Worm (Caenorhabditis elegans) whole organism, L4 larva: ENCODE results near the gene F42G2.5.
A peak's percentile ranks its signal among the peaks of the same experiment; 100 is the strongest.

Experiments
- D1046.2 ChIP-seq: fragments of 200-800 bp; sonication (Bioruptor generic); IDR thresholded peaks from 2 replicates; pipeline ENCODE4 v1.3.6; 2022; ENCODE audit warnings: missing genetic modification characterization, missing compliant biosample characterization
- F37D6.2 ChIP-seq: sonication (generic microtip); optimal IDR thresholded peaks from 2 replicates; lab custom pipeline; 2016; ENCODE audit warnings: mild to moderate bottlenecking, missing genetic modification characterization, missing compliant biosample characterization
- F44E2.7 ChIP-seq: fragments of 200-800 bp; sonication (Bioruptor generic); IDR thresholded peaks from 2 replicates; pipeline ENCODE4 v2.1.2; 2022; ENCODE audit warnings: missing genetic modification characterization, missing compliant biosample characterization
- T26A8.4 ChIP-seq: fragments of 200-800 bp; sonication (Bioruptor generic); IDR thresholded peaks from 2 replicates; pipeline ENCODE4 v1.3.6; 2022; ENCODE audit warnings: missing genetic modification characterization, missing compliant biosample characterization
- Y48G9A.11 ChIP-seq: fragments of 200-800 bp; sonication (Bioruptor generic); IDR thresholded peaks from 2 replicates; pipeline ENCODE4 v1.3.6; 2022; ENCODE audit warnings: missing genetic modification reagents, missing genetic modification characterization, missing compliant biosample characterization
- Y75B8A.6 ChIP-seq: fragments of 200-800 bp; sonication (Bioruptor generic); IDR thresholded peaks from 2 replicates; pipeline ENCODE4 v1.3.6; 2022; ENCODE audit warnings: missing genetic modification reagents, missing genetic modification characterization, missing compliant biosample characterization
- ZK337.2 ChIP-seq: fragments of 200-800 bp; sonication (Bioruptor generic); IDR thresholded peaks from 2 replicates; pipeline ENCODE4 v1.3.6; 2022; ENCODE audit warnings: missing genetic modification reagents, missing genetic modification characterization, missing compliant biosample characterization
- ZK546.5 ChIP-seq, 2 experiments: sonication (generic microtip); optimal IDR thresholded peaks; 2 replicates each; lab custom pipeline; 2017; ENCODE audit warnings: missing biosample characterization in 2 of 2, missing genetic modification characterization in 2 of 2
- aha-1 ChIP-seq: fragments of 150-350 bp; peaks from one replicate; lab custom pipeline; 2014; ENCODE audit warnings: missing biosample characterization, missing genetic modification characterization
- ama-1 ChIP-seq: fragments of 150-350 bp; optimal IDR thresholded peaks from 2 replicates; lab custom pipeline; 2014; ENCODE audit warnings: inconsistent platforms, mixed read lengths
- ceh-32 ChIP-seq: sonication (generic microtip); optimal IDR thresholded peaks from 2 replicates; lab custom pipeline; 2016; ENCODE audit warnings: mild to moderate bottlenecking, missing genetic modification characterization, missing compliant biosample characterization; ENCODE audit not compliant: poor library complexity
- ctbp-1 ChIP-seq: fragments of 200-800 bp; sonication (Bioruptor generic); IDR thresholded peaks from 2 replicates; pipeline ENCODE4 v1.3.6; 2022; ENCODE audit warnings: missing genetic modification reagents, missing genetic modification characterization, missing compliant biosample characterization
- daf-16 ChIP-seq, 3 experiments: sonication (generic microtip); optimal IDR thresholded peaks; 2 replicates each; lab custom pipeline; 2016 to 2017; ENCODE audit warnings: missing genetic modification characterization in 3 of 3, missing genetic modification reagents in 3 of 3, mild to moderate bottlenecking in 2 of 3, missing compliant biosample characterization in 2 of 3, missing biosample characterization in 1 of 3, moderate library complexity in 1 of 3
- dmd-6 ChIP-seq: fragments of 200-800 bp; sonication (Bioruptor generic); IDR thresholded peaks from 2 replicates; pipeline ENCODE4 v1.3.6; 2022; ENCODE audit warnings: missing genetic modification reagents, missing genetic modification characterization, missing compliant biosample characterization
- dmd-8 ChIP-seq: fragments of 200-800 bp; sonication (Bioruptor generic); IDR thresholded peaks from 2 replicates; pipeline ENCODE4 v1.3.6; 2022; ENCODE audit warnings: missing genetic modification characterization, missing compliant biosample characterization
- dmd-9 ChIP-seq: fragments of 200-800 bp; sonication (Bioruptor generic); IDR thresholded peaks from 2 replicates; pipeline ENCODE4 v1.3.6; 2022; ENCODE audit warnings: missing genetic modification reagents, missing genetic modification characterization, missing compliant biosample characterization
- dve-1 ChIP-seq: sonication (generic microtip); optimal IDR thresholded peaks from 2 replicates; lab custom pipeline; 2017; ENCODE audit warnings: antibody characterized with exemption, mild to moderate bottlenecking, missing genetic modification characterization, missing compliant biosample characterization; ENCODE audit not compliant: insufficient read depth
- fkh-10 ChIP-seq: fragments of 150-350 bp; optimal IDR thresholded peaks from 2 replicates; lab custom pipeline; 2014; ENCODE audit warnings: missing biosample characterization, missing genetic modification reagents, missing genetic modification characterization
- fos-1 ChIP-seq: fragments of 150-350 bp; optimal IDR thresholded peaks from 2 replicates; lab custom pipeline; 2014; ENCODE audit warnings: missing biosample characterization, missing genetic modification characterization
- gei-8 ChIP-seq: fragments of 200-800 bp; sonication (Bioruptor generic); optimal IDR thresholded peaks from 2 replicates; lab custom pipeline; 2018; ENCODE audit warnings: mild to moderate bottlenecking, missing genetic modification characterization, missing compliant biosample characterization
- hmg-1.1 ChIP-seq: fragments of 200-800 bp; sonication (Bioruptor generic); IDR thresholded peaks from 2 replicates; pipeline ENCODE4 v1.3.6; 2022; ENCODE audit warnings: missing genetic modification reagents, missing genetic modification characterization, missing compliant biosample characterization
- lim-7 ChIP-seq: fragments of 200-800 bp; sonication (Bioruptor generic); IDR thresholded peaks from 2 replicates; pipeline ENCODE4 v1.3.6; 2022; ENCODE audit warnings: missing genetic modification characterization, missing compliant biosample characterization
- lin-13 ChIP-seq: fragments of 150-350 bp; optimal IDR thresholded peaks from 2 replicates; lab custom pipeline; 2014; ENCODE audit warnings: missing biosample characterization, missing genetic modification reagents, missing genetic modification characterization
- lin-29 ChIP-seq: fragments of 200-800 bp; sonication (Bioruptor generic); IDR thresholded peaks from 2 replicates; pipeline ENCODE4 v1.3.6; 2022; ENCODE audit warnings: missing genetic modification reagents, missing genetic modification characterization, missing compliant biosample characterization
- lsy-2 ChIP-seq, 2 experiments: fragments of 150-350 bp in 1 of 2; sonication (generic microtip) in 1 of 2; optimal IDR thresholded peaks; 2 replicates each; lab custom pipeline; 2014 to 2017; ENCODE audit warnings: missing biosample characterization in 2 of 2, missing genetic modification characterization in 2 of 2
- mes-2 ChIP-seq: sonication (generic microtip); optimal IDR thresholded peaks from 2 replicates; lab custom pipeline; 2016; ENCODE audit warnings: missing genotype, mild to moderate bottlenecking, missing genetic modification characterization, missing compliant biosample characterization; ENCODE audit not compliant: poor library complexity, severe bottlenecking
- mxl-2 ChIP-seq: fragments of 200-800 bp; sonication (Bioruptor generic); conservative IDR thresholded peaks from 2 replicates; pipeline ENCODE4 v1.3.6; 2022; ENCODE audit warnings: missing genetic modification reagents, missing genetic modification characterization, missing compliant biosample characterization
- nhr-10 ChIP-seq: fragments of 150-350 bp; optimal IDR thresholded peaks from 2 replicates; lab custom pipeline; 2014; ENCODE audit warnings: missing biosample characterization, missing genetic modification characterization
- nhr-28 ChIP-seq: fragments of 150-350 bp; optimal IDR thresholded peaks from 2 replicates; lab custom pipeline; 2014; ENCODE audit warnings: missing biosample characterization, missing genetic modification characterization
- nhr-41 ChIP-seq: fragments of 200-800 bp; sonication (Bioruptor generic); IDR thresholded peaks from 2 replicates; pipeline ENCODE4 v1.3.6; 2022; ENCODE audit warnings: missing genetic modification reagents, missing genetic modification characterization, missing compliant biosample characterization
- nhr-76 ChIP-seq: fragments of 150-350 bp; optimal IDR thresholded peaks from 2 replicates; lab custom pipeline; 2014; ENCODE audit warnings: missing biosample characterization, missing genetic modification characterization
- pqm-1 ChIP-seq: sonication (generic microtip); optimal IDR thresholded peaks from 2 replicates; lab custom pipeline; 2017; ENCODE audit warnings: missing biosample characterization, missing genetic modification characterization
- saeg-2 ChIP-seq: fragments of 200-800 bp; sonication (Bioruptor generic); IDR thresholded peaks from 2 replicates; pipeline ENCODE4 v1.3.6; 2022; ENCODE audit warnings: missing genetic modification reagents, missing genetic modification characterization, missing compliant biosample characterization
- sdz-12 ChIP-seq: fragments of 200-800 bp; sonication (Bioruptor generic); optimal IDR thresholded peaks from 2 replicates; lab custom pipeline; 2018; ENCODE audit warnings: mild to moderate bottlenecking, missing genetic modification characterization, missing compliant biosample characterization
- set-16 ChIP-seq: fragments of 200-800 bp; sonication (Bioruptor generic); IDR thresholded peaks from 2 replicates; pipeline ENCODE4 v1.3.6; 2022; ENCODE audit warnings: missing genetic modification reagents, missing genetic modification characterization, missing compliant biosample characterization
- skn-1 ChIP-seq: fragments of 150-350 bp; optimal IDR thresholded peaks from 2 replicates; lab custom pipeline; 2014; ENCODE audit warnings: missing biosample characterization, missing genetic modification characterization
- snpc-1.2 ChIP-seq: fragments of 200-800 bp; sonication (Bioruptor generic); IDR thresholded peaks from 2 replicates; pipeline ENCODE4 v1.3.6; 2022; ENCODE audit warnings: missing genetic modification reagents, missing genetic modification characterization, missing compliant biosample characterization
- snpc-4 ChIP-seq: fragments of 150-350 bp; optimal IDR thresholded peaks from 2 replicates; lab custom pipeline; 2014; ENCODE audit warnings: missing biosample characterization, missing genetic modification characterization
- spr-3 ChIP-seq: fragments of 200-800 bp; sonication (Bioruptor generic); optimal IDR thresholded peaks from 2 replicates; lab custom pipeline; 2018; ENCODE audit warnings: mild to moderate bottlenecking, missing genetic modification characterization, missing compliant biosample characterization
- unc-130 ChIP-seq: sonication (generic microtip); optimal IDR thresholded peaks from 2 replicates; lab custom pipeline; 2016; ENCODE audit warnings: missing genetic modification reagents, missing genetic modification characterization, missing compliant biosample characterization
- zfp-3 ChIP-seq: fragments of 200-800 bp; sonication (Bioruptor generic); conservative IDR thresholded peaks from 2 replicates; pipeline ENCODE4 v1.3.6; 2022; ENCODE audit warnings: missing genetic modification reagents, missing genetic modification characterization, missing compliant biosample characterization
- zip-11 ChIP-seq: fragments of 200-800 bp; sonication (Bioruptor generic); IDR thresholded peaks from 2 replicates; pipeline ENCODE4 v1.3.6; 2022; ENCODE audit warnings: missing genetic modification characterization, missing compliant biosample characterization
- zip-2 ChIP-seq: fragments of 150-350 bp; optimal IDR thresholded peaks from 2 replicates; lab custom pipeline; 2014; ENCODE audit warnings: missing biosample characterization, missing genetic modification characterization

The F42G2.5 gene

ce11 chrII:2417889-2418288 is at the start of gene F42G2.5, which contains the start of gene F42G2.7:
Gene F42G2.5, minus strand, starts transcription at chrII:2417989.
Gene F42G2.7, plus strand, starts transcription at chrII:2418158.
- TF ChIP-seq dve-1 (no peak), pqm-1 (tag; lab: Kevin White, UChicago) (peak; percentile 45), daf-16 (GFP tag; optimal IDR thresholded peaks at IDR 0.05; lab: Kevin White, UChicago) (no peak), daf-16 (tag; optimal IDR thresholded peaks at IDR 0.05; lab: Kevin White, UChicago) (peak; percentile 80), F37D6.2 (no peak), nhr-28 (peak; percentile 32)

- no peak for TF ChIP-seq T26A8.4
- TF ChIP-seq, all 104 proteins: peak for 0
Observed at ce11 chrII:2458881-2459280, 41.1 kb upstream of the F42G2.5 start, which contains the start of gene pqn-42. Gene pqn-42, minus strand, starts transcription at chrII:2458981.

ce11 chrII:2456973-2457372 is 39.2 kb upstream of the F42G2.5 start:
- TF ChIP-seq set-16 (GFP tag; lab: Robert Waterston, UW) (peak; percentile 87), ZK546.5 (tag; optimal IDR thresholded peaks at IDR 0.05; lab: Kevin White, UChicago) (no peak)

- TF ChIP-seq hmg-1.1 (GFP tag; lab: Robert Waterston, UW) (no peak), aha-1 (tag; lab: Kevin White, UChicago) (peak; percentile 86), lin-13 (GFP tag; lab: Kevin White, UChicago) (peak; percentile 56), lsy-2 (tag; optimal IDR thresholded peaks at IDR 0.05; lab: Kevin White, UChicago) (peak in 1 of 2 experiments; percentile 61)
- TF ChIP-seq, all 104 proteins: peak for 3
Observed at ce11 chrII:2455931-2456576, 38.3 kb upstream of the F42G2.5 start.

DNA sequence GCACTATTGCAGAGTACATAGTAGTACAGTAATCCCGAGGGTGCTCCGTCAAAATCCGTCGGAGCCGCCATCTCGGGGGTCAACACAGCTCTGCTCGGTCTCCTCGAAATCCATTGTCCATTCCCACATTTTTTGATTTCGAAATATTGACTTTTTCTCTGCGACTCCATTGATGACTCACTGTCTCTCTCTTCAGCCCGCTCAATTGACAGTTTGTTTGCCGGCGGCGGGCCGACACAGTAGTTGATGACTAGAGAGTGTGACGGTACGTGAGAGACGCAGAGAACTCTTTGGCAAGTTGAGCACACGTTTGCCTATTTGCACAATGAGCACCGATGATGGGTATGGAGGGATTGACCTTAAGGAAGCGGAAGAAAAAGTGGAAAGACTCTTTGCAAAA is 37.0 kb upstream of the F42G2.5 start:
- no peak for TF ChIP-seq snpc-1.2 (GFP tag; lab: Robert Waterston, UW)
- TF ChIP-seq gei-8: no peak
- TF ChIP-seq zip-2 (tag; lab: Kevin White, UChicago): no peak
- no peak for TF ChIP-seq fkh-10 (GFP tag; lab: Kevin White, UChicago)
- TF ChIP-seq lin-29 (GFP tag; lab: Robert Waterston, UW): no peak
- no peak for TF ChIP-seq Y75B8A.6 (GFP tag; lab: Robert Waterston, UW)
- TF ChIP-seq lsy-2 (tag; optimal IDR thresholded peaks at IDR 0.05; lab: Kevin White, UChicago): peak in 1 of 2 experiments; percentile 24
- TF ChIP-seq sdz-12: no peak
- peak; percentile 64 for TF ChIP-seq dmd-6 (GFP tag; lab: Robert Waterston, UW)
- 0 out of 2 replicates have a peak, but pooled peaks have one; percentile 20 for TF ChIP-seq F44E2.7 (GFP tag; lab: Robert Waterston, UW)
- TF ChIP-seq Y48G9A.11 (GFP tag; lab: Robert Waterston, UW): no peak
- no peak for TF ChIP-seq spr-3 (GFP tag; lab: Kevin White, UChicago)
- TF ChIP-seq snpc-4 (tag; lab: Kevin White, UChicago): no peak
- no peak for TF ChIP-seq saeg-2 (GFP tag; lab: Robert Waterston, UW)
- peak; percentile 87 for TF ChIP-seq nhr-28
- TF ChIP-seq D1046.2 (GFP tag; lab: Robert Waterston, UW): no peak
- no peak for TF ChIP-seq mxl-2 (GFP tag; lab: Robert Waterston, UW)
- TF ChIP-seq mes-2 (tag; lab: Kevin White, UChicago): peak; percentile 12
- TF ChIP-seq nhr-41 (GFP tag; lab: Robert Waterston, UW): peak; percentile 47; the same call in 1 of the 2 replicates
- TF ChIP-seq ZK337.2 (GFP tag; lab: Robert Waterston, UW): no peak
- TF ChIP-seq zfp-3 (GFP tag; lab: Robert Waterston, UW): no peak
- no peak for TF ChIP-seq unc-130
- no peak for TF ChIP-seq lim-7 (GFP tag; lab: Robert Waterston, UW)
- no peak for TF ChIP-seq skn-1
- no peak for TF ChIP-seq nhr-10 (tag; lab: Kevin White, UChicago)
- TF ChIP-seq ceh-32: no peak
- no peak for TF ChIP-seq ama-1 (lab: Kevin White, UChicago)
- no peak for TF ChIP-seq ctbp-1
- no peak for TF ChIP-seq nhr-76 (tag; lab: Kevin White, UChicago)
- TF ChIP-seq dmd-9: no peak
- no peak for TF ChIP-seq ZK546.5 (tag; optimal IDR thresholded peaks at IDR 0.05; lab: Kevin White, UChicago)
- TF ChIP-seq fos-1 (tag; lab: Kevin White, UChicago): no peak
- TF ChIP-seq dmd-8 (GFP tag; lab: Robert Waterston, UW): no peak
- TF ChIP-seq zip-11 (GFP tag; lab: Robert Waterston, UW): no peak
